Worm (Caenorhabditis elegans) whole organism, L4/young adult: ENCODE data around the gene sysm-1.

ENCODE experiments used
- W03F9.2 ChIP-seq: fragments of 150-350 bp; optimal IDR thresholded peaks from 2 replicates; lab custom pipeline; 2014; ENCODE audit warnings: missing biosample characterization, missing genetic modification characterization
- dao-5 ChIP-seq: sonication (generic microtip); optimal IDR thresholded peaks from 2 replicates; lab custom pipeline; 2016; ENCODE audit warnings: missing genotype, missing genetic modification characterization, moderate library complexity, missing compliant biosample characterization
- him-1 ChIP-seq: sonication (generic microtip); optimal IDR thresholded peaks from 2 replicates; lab custom pipeline; 2016; ENCODE audit warnings: missing genotype, missing genetic modification reagents, missing genetic modification characterization, missing compliant biosample characterization

ce11 chrII:9107095-9107769, 24.2 kb upstream of the sysm-1 start, which contains the start of gene dyrb-1:
- no peak for TF ChIP-seq dao-5 (tag; lab: Kevin White, UChicago)
- no peak for TF ChIP-seq W03F9.2
- TF ChIP-seq him-1 = no peak
